Worm (Caenorhabditis elegans): ENCODE results near the gene nlp-46.

DNA sequence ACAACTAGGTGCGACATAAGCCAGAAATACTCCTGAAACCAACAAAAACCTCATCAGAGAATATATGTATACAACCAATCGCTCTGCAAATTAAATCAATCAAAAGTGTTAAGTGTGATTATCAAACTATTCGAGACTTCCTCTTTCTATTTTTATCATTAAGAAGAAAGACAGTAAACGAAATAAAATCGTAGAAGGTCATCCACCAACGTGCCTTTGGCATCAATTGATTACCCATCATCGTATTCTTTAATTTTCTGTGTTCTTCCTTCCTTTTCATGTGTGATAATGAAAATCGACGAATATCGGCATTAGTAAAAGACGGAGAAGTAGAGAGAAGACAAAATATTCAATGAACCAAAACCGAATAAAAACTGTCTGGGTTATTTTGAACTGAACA lies 5.9 kb upstream of the nlp-46 start:
- TF ChIP-seq nhr-237 (tag; optimal IDR thresholded peaks at IDR 0.05) (no peak), ama-1 (optimal IDR thresholded peaks at IDR 0.05) (no peak), egl-27 (tag; optimal IDR thresholded peaks at IDR 0.05) (no peak)

Measured in whole organism, L2 larva.